Worm (Caenorhabditis elegans): Measurements from ENCODE around the gene Y57G11C.1142.
"Not testable (repeated sequence)": the region's sequence is repeated elsewhere in the genome, so short reads cannot be mapped to it uniquely, and the experiment has no call there.

The Y57G11C.1142 gene

ce11 chrIV:14799186-14799585, 3.2 kb upstream of the Y57G11C.1142 start, which contains the start of gene Y57G11C.14:
Gene Y57G11C.14 (plus strand): TSS chrIV:14799311.
- TF ChIP-seq him-1 (tag; optimal IDR thresholded peaks at IDR 0.05) (no peak), W03F9.2 (tag; optimal IDR thresholded peaks at IDR 0.05) (no peak)

DNA sequence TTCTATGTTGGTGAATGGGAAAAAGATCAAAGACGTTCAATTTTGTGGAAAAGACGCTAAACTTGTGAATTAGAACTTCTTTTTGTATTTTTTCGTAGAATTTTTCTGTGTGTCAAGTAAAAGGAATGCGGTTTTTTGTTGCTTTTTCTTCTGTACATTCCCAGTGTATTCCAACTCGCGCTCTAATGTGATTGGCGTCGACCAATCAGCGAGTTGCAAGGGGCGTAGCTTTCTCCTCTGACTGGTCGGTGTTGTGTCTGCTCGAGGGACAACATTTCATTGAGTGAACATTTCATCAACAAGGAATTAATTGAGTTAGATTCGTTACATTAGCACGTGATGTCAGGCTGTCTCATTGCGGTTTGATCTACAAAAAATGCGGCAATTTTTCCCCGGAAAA, 1.5 kb upstream of the Y57G11C.1142 start:
- TF ChIP-seq him-1 (tag; optimal IDR thresholded peaks at IDR 0.05) (no peak), W03F9.2 (tag; optimal IDR thresholded peaks at IDR 0.05) (no peak), dao-5 (tag; optimal IDR thresholded peaks at IDR 0.05) (no peak)

- TF ChIP-seq him-1 (tag; optimal IDR thresholded peaks at IDR 0.05) (no peak), dao-5 (tag; optimal IDR thresholded peaks at IDR 0.05) (no peak), W03F9.2 (tag; optimal IDR thresholded peaks at IDR 0.05) (no peak)
Observed at ce11 chrIV:14806903-14807302, 4.5 kb downstream of the Y57G11C.1142 start, which contains the start of gene oig-5. Gene oig-5 (plus strand): TSS chrIV:14807203.

DNA sequence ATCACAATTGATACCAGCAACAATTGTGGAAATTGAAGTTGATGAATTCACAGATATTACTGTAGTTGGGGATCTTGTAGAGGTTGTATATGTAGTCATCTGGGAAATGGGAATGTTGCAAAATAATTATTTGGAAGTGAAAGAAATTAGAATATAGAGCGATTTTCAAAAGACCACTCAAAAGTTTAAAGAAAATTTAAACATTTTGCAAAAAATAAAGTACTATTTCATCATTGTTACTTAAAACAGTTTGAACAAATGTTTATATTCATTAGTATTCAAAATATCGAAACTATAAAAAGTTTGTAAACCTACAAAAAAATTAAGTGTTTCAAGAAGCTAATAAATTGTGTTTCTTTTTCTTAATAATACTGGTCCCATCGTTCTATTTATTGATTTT, 13.9 kb downstream of the Y57G11C.1142 start, which contains the start of gene Y57G11C.46:
Gene Y57G11C.46 (minus strand): TSS at position 101 of the 400 bp plus-strand sequence.
- TF ChIP-seq him-1 (tag; optimal IDR thresholded peaks at IDR 0.05) (no peak), dao-5 (tag; optimal IDR thresholded peaks at IDR 0.05) (no peak), W03F9.2 (tag; optimal IDR thresholded peaks at IDR 0.05) (no peak)

DNA sequence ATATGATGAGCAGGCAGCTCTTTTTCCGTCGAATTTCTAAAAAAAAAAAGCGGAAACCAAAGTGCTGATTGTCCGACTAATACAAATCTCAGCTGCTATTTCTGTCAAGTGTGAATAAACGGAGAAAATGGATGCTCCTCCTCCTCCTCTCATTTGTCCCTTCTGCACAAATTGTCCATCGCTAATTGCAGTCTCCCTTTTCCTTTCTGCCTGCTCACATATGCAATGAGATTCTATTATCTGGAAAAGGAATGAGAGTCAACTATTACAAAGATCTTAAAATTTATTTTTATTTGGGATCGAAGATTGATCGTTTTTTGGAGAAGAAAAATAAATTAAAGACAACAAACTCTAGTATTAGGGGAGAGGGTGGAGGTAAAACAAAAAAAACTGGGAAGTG, 19.9 kb downstream of the Y57G11C.1142 start:
- no peak for TF ChIP-seq him-1 (tag; optimal IDR thresholded peaks at IDR 0.05)
- TF ChIP-seq dao-5 (tag; optimal IDR thresholded peaks at IDR 0.05) = peak; percentile 35
- TF ChIP-seq W03F9.2 (tag; optimal IDR thresholded peaks at IDR 0.05) = no peak

DNA sequence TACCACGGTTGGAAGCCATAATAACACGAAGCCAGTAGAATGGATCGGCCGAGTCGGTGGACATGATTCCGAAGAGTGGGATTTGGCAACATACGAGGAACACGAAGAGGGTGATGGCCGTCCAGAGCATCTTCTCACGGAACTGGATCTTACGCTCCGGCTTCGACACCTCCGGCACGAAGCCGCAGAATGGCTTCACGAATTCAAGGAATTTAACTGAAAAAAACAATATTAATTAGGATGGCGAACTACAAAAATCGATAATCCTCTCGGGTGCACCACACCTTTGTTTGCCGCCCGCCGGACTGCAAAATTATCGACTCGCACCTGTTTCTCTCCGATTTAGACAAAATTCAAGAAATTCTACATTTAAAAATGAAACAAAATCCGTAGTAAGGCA, 21.8 kb downstream of the Y57G11C.1142 start:
- TF ChIP-seq dao-5 (tag; optimal IDR thresholded peaks at IDR 0.05) (no peak), him-1 (tag; optimal IDR thresholded peaks at IDR 0.05) (no peak), W03F9.2 (tag; optimal IDR thresholded peaks at IDR 0.05) (no peak)

DNA sequence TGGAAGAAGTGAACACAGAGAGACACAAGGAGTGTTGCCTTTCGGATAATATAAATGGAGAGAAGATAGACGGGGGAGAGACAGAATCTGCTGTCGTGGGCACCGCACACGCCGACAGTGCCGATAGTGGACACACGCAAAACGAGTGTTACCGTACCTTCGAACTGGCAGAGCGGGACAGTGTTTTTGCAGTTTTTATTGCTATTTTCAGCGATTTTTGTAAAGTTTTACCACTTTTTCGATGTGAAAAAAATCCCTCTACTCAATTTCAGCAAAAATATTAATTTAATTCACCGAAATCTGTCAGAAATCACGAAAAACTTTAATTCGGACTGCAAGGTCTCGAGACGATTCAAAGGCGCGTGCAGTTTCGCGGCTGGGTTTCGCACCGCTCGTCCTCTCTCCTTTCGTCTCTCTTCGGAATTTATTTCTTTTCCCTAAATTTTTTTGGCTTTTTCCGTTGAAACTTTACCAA, 22.5 kb downstream of the Y57G11C.1142 start, which contains the start of gene sec-61.A:
Gene sec-61.A (minus strand): TSS at position 387 of the 475 bp plus-strand sequence.
- TF ChIP-seq him-1 (tag; optimal IDR thresholded peaks at IDR 0.05) = peak; percentile 32
- TF ChIP-seq dao-5 (tag; optimal IDR thresholded peaks at IDR 0.05) = no peak
- TF ChIP-seq W03F9.2 (tag; optimal IDR thresholded peaks at IDR 0.05) = peak; percentile 42

DNA sequence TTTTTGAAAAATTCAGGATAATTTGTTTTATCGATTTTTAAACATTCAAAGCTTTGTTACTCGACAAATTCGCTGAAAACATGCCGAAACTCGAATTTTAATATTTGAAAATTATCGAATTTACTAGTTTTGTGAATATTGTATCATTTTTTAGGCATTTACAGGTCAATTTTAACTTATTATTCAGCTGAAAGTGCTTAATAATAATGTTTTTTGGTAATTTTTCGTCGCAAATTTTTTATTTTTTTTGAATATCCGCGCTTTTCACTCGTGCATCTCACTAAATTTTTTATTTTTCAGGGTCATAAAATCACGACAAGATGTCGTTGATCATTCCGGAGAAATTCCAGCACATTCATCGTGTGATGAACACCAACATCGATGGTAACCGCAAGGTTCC, 23.0 kb downstream of the Y57G11C.1142 start, which contains the start of gene rps-18:
Gene rps-18 (plus strand): TSS at position 301 of the 400 bp plus-strand sequence.
- TF ChIP-seq dao-5 (tag; optimal IDR thresholded peaks at IDR 0.05) = no peak
- TF ChIP-seq W03F9.2 (tag; optimal IDR thresholded peaks at IDR 0.05) = no peak
- no peak for TF ChIP-seq him-1 (tag; optimal IDR thresholded peaks at IDR 0.05)

DNA sequence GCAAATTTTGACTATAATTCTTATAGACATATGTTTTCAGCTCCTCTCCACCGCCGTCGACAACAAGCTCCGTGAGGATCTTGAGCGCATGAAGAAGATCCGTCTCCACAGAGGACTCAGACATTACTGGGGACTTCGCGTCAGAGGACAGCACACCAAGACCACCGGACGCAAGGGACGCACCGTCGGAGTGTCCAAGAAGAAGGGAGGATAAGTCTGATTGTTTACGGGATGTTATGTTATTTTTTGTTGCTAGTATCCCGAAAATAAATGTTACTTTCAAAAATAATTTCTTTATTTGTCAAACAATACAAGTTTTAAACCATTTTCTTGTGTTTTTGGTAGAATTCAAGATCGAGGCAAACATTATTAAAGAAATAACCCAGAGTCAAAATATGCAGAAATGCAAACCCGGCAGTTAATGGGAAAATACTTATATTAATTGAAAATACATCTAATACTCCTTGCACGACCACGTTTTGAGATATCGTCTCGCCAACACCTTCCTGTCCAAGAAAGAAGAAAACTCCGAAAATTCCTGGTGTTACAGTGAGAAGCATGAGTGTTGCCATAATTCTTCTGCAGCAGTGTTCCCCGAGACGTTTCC, 23.8 kb downstream of the Y57G11C.1142 start:
- TF ChIP-seq W03F9.2 (tag; optimal IDR thresholded peaks at IDR 0.05) = no peak
- no peak for TF ChIP-seq him-1 (tag; optimal IDR thresholded peaks at IDR 0.05)
- no peak for TF ChIP-seq dao-5 (tag; optimal IDR thresholded peaks at IDR 0.05)

DNA sequence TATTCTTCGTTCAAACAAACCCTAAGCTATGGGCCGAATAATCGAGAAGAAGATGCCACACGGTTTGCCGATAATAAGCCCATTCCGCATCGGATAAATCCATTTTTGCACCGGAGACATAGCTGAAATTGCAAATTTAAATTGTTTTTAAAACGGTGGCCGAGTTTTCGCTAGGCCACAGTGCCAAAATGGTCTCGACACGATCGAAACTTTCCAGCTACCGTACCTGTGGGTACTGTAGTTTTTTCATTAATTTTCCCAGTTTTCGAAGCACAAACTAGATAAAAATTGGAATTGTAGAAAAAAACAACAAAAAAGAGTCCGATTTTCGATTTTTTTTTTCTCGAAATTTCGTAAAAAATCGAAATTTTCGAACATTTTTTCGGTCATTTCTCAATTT, 25.8 kb downstream of the Y57G11C.1142 start:
- TF ChIP-seq dao-5 (tag; optimal IDR thresholded peaks at IDR 0.05) (no peak), him-1 (tag; optimal IDR thresholded peaks at IDR 0.05) (no peak), W03F9.2 (tag; optimal IDR thresholded peaks at IDR 0.05) (no peak)

DNA sequence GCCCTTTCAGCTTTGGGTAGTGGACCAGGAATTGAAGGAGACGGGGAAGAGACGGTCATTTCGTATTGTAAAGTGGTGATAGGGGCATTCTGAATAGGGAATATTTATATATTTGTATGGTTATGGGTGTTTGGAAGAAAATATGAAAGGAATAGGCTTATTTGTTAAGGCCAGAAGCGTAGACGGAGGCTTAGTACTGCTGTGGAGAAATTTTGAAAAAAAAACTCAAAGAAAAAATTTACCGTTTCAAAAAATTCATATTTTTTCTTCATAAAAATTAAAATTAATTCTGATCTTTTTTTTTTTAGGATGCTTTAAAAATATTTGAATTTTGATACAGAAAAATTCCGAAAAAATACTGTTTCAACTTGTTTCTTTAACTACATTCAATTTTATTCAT, 26.6 kb downstream of the Y57G11C.1142 start, which contains the start of gene hhat-2:
Gene hhat-2 (minus strand): TSS at position 101 of the 400 bp plus-strand sequence.
- no peak for TF ChIP-seq W03F9.2 (tag; optimal IDR thresholded peaks at IDR 0.05)
- TF ChIP-seq him-1 (tag; optimal IDR thresholded peaks at IDR 0.05) = no peak
- no peak for TF ChIP-seq dao-5 (tag; optimal IDR thresholded peaks at IDR 0.05)

DNA sequence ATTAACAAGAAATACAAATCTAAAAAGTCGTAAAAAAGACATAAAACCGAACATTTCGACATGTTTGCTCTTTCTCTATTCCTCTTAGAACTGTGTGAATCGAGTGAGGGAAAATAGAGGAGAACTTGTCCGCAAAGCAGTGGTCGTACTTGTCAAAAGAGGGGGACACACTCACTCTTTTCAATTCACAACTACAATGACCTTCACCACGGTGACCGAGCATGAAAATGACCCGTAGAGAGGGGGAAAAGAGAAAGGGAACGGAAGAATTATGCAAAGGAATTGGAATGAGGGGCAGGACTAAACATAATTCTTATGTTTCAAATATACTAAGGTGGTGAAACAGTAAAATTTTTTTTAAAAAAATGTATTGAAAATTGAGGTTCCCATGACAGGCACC, 31.1 kb downstream of the Y57G11C.1142 start:
- TF ChIP-seq him-1 (tag; optimal IDR thresholded peaks at IDR 0.05) = no peak
- no peak for TF ChIP-seq dao-5 (tag; optimal IDR thresholded peaks at IDR 0.05)
- no peak for TF ChIP-seq W03F9.2 (tag; optimal IDR thresholded peaks at IDR 0.05)

DNA sequence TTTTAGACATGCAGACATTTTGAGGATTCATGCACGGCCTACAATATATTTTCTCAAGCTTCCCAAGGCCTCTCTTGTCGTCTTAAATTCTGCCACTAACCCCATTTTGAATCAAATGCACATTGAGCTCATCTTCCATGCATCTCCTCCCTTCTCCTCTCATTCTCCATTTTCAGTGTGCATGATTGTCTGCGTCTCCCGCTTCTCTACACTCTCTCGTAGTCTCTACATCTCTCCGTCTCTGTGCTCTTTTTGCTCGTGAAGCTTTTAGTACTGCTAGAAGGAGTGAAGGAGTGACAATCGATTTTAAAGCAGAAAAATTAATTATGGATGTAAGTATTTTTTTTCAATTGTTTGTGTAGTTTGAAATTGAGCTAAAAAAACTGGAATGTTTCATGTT, 34.5 kb downstream of the Y57G11C.1142 start, which contains the start of gene Y57G11C.22:
Gene Y57G11C.22 (plus strand): TSS at position 327 of the 400 bp plus-strand sequence.
- no peak for TF ChIP-seq him-1 (tag; optimal IDR thresholded peaks at IDR 0.05)

DNA sequence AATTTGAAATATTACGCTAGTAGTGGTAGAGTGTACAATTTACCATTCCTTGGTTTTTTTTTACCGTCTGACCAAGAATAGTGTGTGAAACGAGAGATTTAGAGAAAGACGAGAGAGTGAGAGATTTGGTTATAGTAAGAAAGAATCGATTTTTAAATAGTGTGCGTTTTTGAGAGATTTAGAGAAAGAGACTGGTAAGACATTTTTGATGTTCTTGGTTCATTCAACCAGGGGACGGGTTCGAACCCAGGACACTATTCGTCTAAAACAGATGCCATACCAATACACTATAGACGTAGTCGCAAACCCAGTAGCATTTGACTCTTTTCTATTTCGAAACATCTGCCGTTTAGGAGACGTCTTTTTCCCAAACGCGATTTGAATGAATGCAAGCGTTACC, 35.7 kb downstream of the Y57G11C.1142 start:
- peak; percentile 76 for TF ChIP-seq dao-5 (tag; optimal IDR thresholded peaks at IDR 0.05)
- TF ChIP-seq W03F9.2 (tag; optimal IDR thresholded peaks at IDR 0.05) = no peak
- TF ChIP-seq him-1 (tag; optimal IDR thresholded peaks at IDR 0.05) = peak; percentile 72

DNA sequence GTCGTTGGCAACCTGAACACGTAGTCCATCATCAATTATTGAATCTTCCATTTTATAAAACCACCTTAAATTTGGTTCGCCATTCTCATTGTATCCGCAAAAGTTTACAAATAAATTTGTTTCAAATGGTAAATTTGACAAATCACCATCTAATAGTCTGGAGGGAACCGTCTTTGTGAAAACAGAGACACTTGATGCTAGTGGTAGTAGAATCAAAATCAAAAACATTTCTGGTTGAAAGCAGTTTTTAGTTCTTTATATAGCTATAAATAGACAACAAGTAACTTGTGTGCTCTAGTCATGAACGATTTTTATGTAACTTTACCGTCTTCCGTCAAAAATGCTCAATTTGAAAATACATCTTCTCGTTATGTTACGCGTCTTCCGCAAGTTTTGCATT, 40.6 kb downstream of the Y57G11C.1142 start, which contains the start of gene Y57G11C.20:
Gene Y57G11C.20 (plus strand): TSS at position 301 of the 400 bp plus-strand sequence.
- not testable (repeated sequence) for TF ChIP-seq him-1, W03F9.2, dao-5 (tag; optimal IDR thresholded peaks at IDR 0.05)
